Fruit fly (Drosophila melanogaster): ENCODE data around the gene CG43348.

Gene CG43348

dm6 chr2L:1177522-1177921 lies 21.7 kb upstream of the CG43348 start, which contains the start of gene CG4896 (continued):
- no peak for TF ChIP-seq tx (GFP tag; optimal IDR thresholded peaks at IDR 0.05)
- no peak for TF ChIP-seq emc (GFP tag; optimal IDR thresholded peaks at IDR 0.05)
- TF ChIP-seq HmgZ (tag; optimal IDR thresholded peaks at IDR 0.05), result peak; percentile 37
- TF ChIP-seq Dp (GFP tag; optimal IDR thresholded peaks at IDR 0.05), result peak; percentile 65
- TF ChIP-seq gcm2 (GFP tag; optimal IDR thresholded peaks at IDR 0.05), result no peak
- TF ChIP-seq Opbp (GFP tag; IDR thresholded peaks at IDR 0.05; ENCODE audit: partially characterized antibody), result peak; percentile 83
- TF ChIP-seq sna (GFP tag; IDR thresholded peaks at IDR 0.05; ENCODE audit: partially characterized antibody), result 0 out of 2 replicates have a peak, but pooled peaks have one; percentile 48
- TF ChIP-seq vnd (GFP tag; IDR thresholded peaks at IDR 0.05; ENCODE audit: partially characterized antibody), result peak; percentile 38; the same call in 1 of the 3 replicates
- peak; percentile 20 for TF ChIP-seq her (GFP tag; optimal IDR thresholded peaks at IDR 0.05)
- TF ChIP-seq CG8290 (GFP tag; optimal IDR thresholded peaks at IDR 0.05), result peak; percentile 60
- TF ChIP-seq CG8290 (tag; optimal IDR thresholded peaks at IDR 0.05), result peak in 1 of 2 experiments; percentile 89
- peak; percentile 63 for TF ChIP-seq vvl (GFP tag; IDR thresholded peaks at IDR 0.05)
- TF ChIP-seq Dbx (GFP tag; IDR thresholded peaks at IDR 0.05), result 0 out of 3 replicates have a peak, but pooled peaks have one; percentile 28
- no peak for TF ChIP-seq CG9817 (tag; optimal IDR thresholded peaks at IDR 0.05)
- peak; percentile 7 for TF ChIP-seq CG34376 (GFP tag; optimal IDR thresholded peaks at IDR 0.05)
- TF ChIP-seq Med (GFP tag), result peak; percentile 82
- TF ChIP-seq CG14860 (GFP tag; IDR thresholded peaks at IDR 0.05; ENCODE audit: partially characterized antibody), result peak; percentile 57; the same call in 2 of the 3 replicates
- TF ChIP-seq CG9797 (GFP tag; optimal IDR thresholded peaks at IDR 0.05), result peak; percentile 14
- TF ChIP-seq CHES-1-like (GFP tag; optimal IDR thresholded peaks at IDR 0.05), result no peak
- TF ChIP-seq gro (GFP tag; optimal IDR thresholded peaks at IDR 0.05), result peak; percentile 21
- peak; percentile 71 for TF ChIP-seq CG34224 (GFP tag; IDR thresholded peaks at IDR 0.05; ENCODE audit: partially characterized antibody)
- TF ChIP-seq CG33213 (GFP tag; optimal IDR thresholded peaks at IDR 0.05), result peak; percentile 18
- peak; percentile 6 for TF ChIP-seq luna (GFP tag; optimal IDR thresholded peaks at IDR 0.05)
- peak; percentile 36; the same call in 1 of the 2 replicates for TF ChIP-seq hbn (GFP tag; IDR thresholded peaks at IDR 0.05; ENCODE audit: partially characterized antibody)
- peak; percentile 99 for TF ChIP-seq Myb (GFP tag; optimal IDR thresholded peaks at IDR 0.05)
- no peak for TF ChIP-seq caup (GFP tag; optimal IDR thresholded peaks at IDR 0.05; ENCODE audit: severe bottlenecking)
- TF ChIP-seq CG3847 (GFP tag; IDR thresholded peaks at IDR 0.05), result peak; percentile 37
- TF ChIP-seq Scr (GFP tag; IDR thresholded peaks at IDR 0.05; ENCODE audit: partially characterized antibody), result peak; percentile 64
- peak; percentile 66; the same call in 2 of the 3 replicates for TF ChIP-seq hb (GFP tag; IDR thresholded peaks at IDR 0.05; ENCODE audit: partially characterized antibody)
- TF ChIP-seq unpg (GFP tag; optimal IDR thresholded peaks at IDR 0.05), result no peak
- peak; percentile 29 for TF ChIP-seq CoRest (tag; optimal IDR thresholded peaks at IDR 0.05)
- TF ChIP-seq CG15514 (GFP tag; optimal IDR thresholded peaks at IDR 0.05), result peak; percentile 61
- peak; percentile 69 for TF ChIP-seq CG6791 (GFP tag; IDR thresholded peaks at IDR 0.05; ENCODE audit: partially characterized antibody)
- TF ChIP-seq Bgb (GFP tag; IDR thresholded peaks at IDR 0.05; ENCODE audit: partially characterized antibody), result peak; percentile 80
- peak; percentile 18 for TF ChIP-seq pho (GFP tag; optimal IDR thresholded peaks at IDR 0.05)
- TF ChIP-seq psq (GFP tag; optimal IDR thresholded peaks at IDR 0.05), result no peak
- TF ChIP-seq disco-r (GFP tag; optimal IDR thresholded peaks at IDR 0.05), result no peak
- peak; percentile 40 for TF ChIP-seq gfzf (GFP tag; optimal IDR thresholded peaks at IDR 0.05)
- no peak for TF ChIP-seq slou (GFP tag; optimal IDR thresholded peaks at IDR 0.05)
- TF ChIP-seq bsh (GFP tag; optimal IDR thresholded peaks at IDR 0.05), result peak in 1 of 2 experiments; percentile 51
- TF ChIP-seq Xbp1 (GFP tag; optimal IDR thresholded peaks at IDR 0.05), result peak; percentile 19
- TF ChIP-seq Sry-δ (GFP tag; optimal IDR thresholded peaks at IDR 0.05), result peak; percentile 74
- TF ChIP-seq CG17385 (GFP tag; optimal IDR thresholded peaks at IDR 0.05), result no peak
- peak; percentile 94 for TF ChIP-seq Dref (GFP tag; IDR thresholded peaks at IDR 0.05)
- no peak for TF ChIP-seq Sox102F (GFP tag; optimal IDR thresholded peaks at IDR 0.05)
- peak; percentile 83 for TF ChIP-seq YL-1 (GFP tag; optimal IDR thresholded peaks at IDR 0.05)
- TF ChIP-seq nerfin-2 (GFP tag; IDR thresholded peaks at IDR 0.05; ENCODE audit: partially characterized antibody), result peak; percentile 62
- no peak for TF ChIP-seq ssp (GFP tag; IDR thresholded peaks at IDR 0.05)
- peak; percentile 66 for TF ChIP-seq ato (GFP tag; IDR thresholded peaks at IDR 0.05; ENCODE audit: partially characterized antibody)

Measured in whole organism, embryonic.